Worm (Caenorhabditis elegans) whole organism, young adult: Measurements from ENCODE around the gene H19J13.2.

Experiments
- ama-1 ChIP-seq, 3 experiments: fragments of 150-350 bp in 1 of 3; sonication (generic microtip) in 2 of 3; optimal IDR thresholded peaks; 2 replicates each; lab custom pipeline; 2014 to 2018; ENCODE audit warnings: missing biosample characterization in 2 of 3, missing genetic modification characterization in 2 of 3, missing genetic modification reagents in 2 of 3
- attf-5 ChIP-seq: fragments of 200-800 bp; sonication (Bioruptor generic); optimal IDR thresholded peaks from 2 replicates; lab custom pipeline; 2018; ENCODE audit warnings: mild to moderate bottlenecking, missing genetic modification characterization, missing compliant biosample characterization
- bed-2 ChIP-seq: fragments of 200-800 bp; sonication (Bioruptor generic); IDR thresholded peaks from 2 replicates; pipeline ENCODE4 v1.3.6; 2022; ENCODE audit warnings: missing genetic modification reagents, missing genetic modification characterization, missing compliant biosample characterization
- ekl-4 ChIP-seq: fragments of 200-800 bp; sonication (Bioruptor generic); IDR thresholded peaks from 2 replicates; pipeline ENCODE4 v1.3.6; 2022; ENCODE audit warnings: missing genetic modification reagents, missing genetic modification characterization, missing compliant biosample characterization
- him-1 ChIP-seq: sonication (generic microtip); optimal IDR thresholded peaks from 2 replicates; lab custom pipeline; 2016; ENCODE audit warnings: missing genotype, missing genetic modification reagents, missing genetic modification characterization, missing compliant biosample characterization
- lag-1 ChIP-seq: fragments of 200-800 bp; sonication (Bioruptor generic); IDR thresholded peaks from 2 replicates; pipeline ENCODE4 v1.3.6; 2022; ENCODE audit warnings: missing genetic modification reagents, missing genetic modification characterization, missing compliant biosample characterization
- let-607 ChIP-seq, 2 experiments: fragments of 200-800 bp in 1 of 2; sonication (Bioruptor generic) in 1 of 2; sonication (generic microtip) in 1 of 2; optimal IDR thresholded peaks; 2 replicates each; lab custom pipeline; 2016 to 2018; ENCODE audit warnings: mild to moderate bottlenecking in 2 of 2, missing compliant biosample characterization in 2 of 2, missing genetic modification characterization in 2 of 2, moderate library complexity in 2 of 2, missing genotype in 1 of 2
- madf-6 ChIP-seq: fragments of 200-800 bp; sonication (Bioruptor generic); IDR thresholded peaks from 2 replicates; pipeline ENCODE4 v1.3.6; 2022; ENCODE audit warnings: missing genetic modification reagents, missing genetic modification characterization, missing compliant biosample characterization
- sea-2 ChIP-seq: fragments of 200-800 bp; sonication (Bioruptor generic); IDR thresholded peaks from 2 replicates; pipeline ENCODE4 v1.3.6; 2022; ENCODE audit warnings: missing genetic modification characterization, missing compliant biosample characterization
- snpc-1.1 ChIP-seq: sonication (generic microtip); optimal IDR thresholded peaks from 2 replicates; lab custom pipeline; 2017; ENCODE audit warnings: missing genetic modification characterization, mild to moderate bottlenecking, missing compliant biosample characterization, antibody characterized with exemption, moderate library complexity, missing genotype, missing genetic modification reagents; ENCODE audit not compliant: insufficient read depth
- xnd-1 ChIP-seq: sonication (generic microtip); optimal IDR thresholded peaks from 2 replicates; lab custom pipeline; 2016; ENCODE audit warnings: missing genotype, missing genetic modification reagents, missing genetic modification characterization, missing compliant biosample characterization

- TF ChIP-seq xnd-1 (tag; lab: Kevin White, UChicago): no peak
- no peak for TF ChIP-seq sea-2
- TF ChIP-seq snpc-1.1 (tag; lab: Kevin White, UChicago): no peak
- no peak for TF ChIP-seq madf-6 (GFP tag; lab: Robert Waterston, UW)
- no peak for TF ChIP-seq ama-1 (optimal IDR thresholded peaks at IDR 0.05; lab: Kevin White, UChicago)
- no peak for TF ChIP-seq ama-1 (GFP tag; optimal IDR thresholded peaks at IDR 0.05; lab: Kevin White, UChicago)
- no peak for TF ChIP-seq let-607 (tag; optimal IDR thresholded peaks at IDR 0.05; lab: Kevin White, UChicago)
- no peak for TF ChIP-seq him-1 (tag; lab: Kevin White, UChicago)
- no peak for TF ChIP-seq attf-5
- no peak for TF ChIP-seq lag-1 (GFP tag; lab: Robert Waterston, UW)
- TF ChIP-seq ekl-4: no peak
- no peak for TF ChIP-seq bed-2
Measured at ce11 chrX:12284161-12284560, 10.4 kb upstream of the H19J13.2 start.
